Worm (Caenorhabditis elegans) whole organism, L4/young adult: ENCODE measurements around the gene ascc-1.

Source experiments
- dao-5 ChIP-seq: sonication (generic microtip); optimal IDR thresholded peaks from 2 replicates; lab custom pipeline; 2016; ENCODE audit warnings: missing genotype, missing genetic modification characterization, moderate library complexity, missing compliant biosample characterization
- him-1 ChIP-seq: sonication (generic microtip); optimal IDR thresholded peaks from 2 replicates; lab custom pipeline; 2016; ENCODE audit warnings: missing genotype, missing genetic modification reagents, missing genetic modification characterization, missing compliant biosample characterization

- TF ChIP-seq him-1 (tag; lab: Kevin White, UChicago), result no peak
- TF ChIP-seq dao-5, result no peak
Measured at ce11 chrII:21953-22352, 35.5 kb upstream of the ascc-1 start.
